Worm (Caenorhabditis elegans): ENCODE results near the gene F56C9.8.

- TF ChIP-seq lsy-2 (tag; optimal IDR thresholded peaks at IDR 0.05) (no peak), nhr-237 (tag; optimal IDR thresholded peaks at IDR 0.05) (no peak), ceh-39 (tag; optimal IDR thresholded peaks at IDR 0.05) (no peak), mab-5 (tag; optimal IDR thresholded peaks at IDR 0.05) (no peak), elt-1 (tag; optimal IDR thresholded peaks at IDR 0.05; ENCODE audit: borderline replicate concordance, insufficient read depth) (no peak), nhr-28 (tag; optimal IDR thresholded peaks at IDR 0.05) (no peak), unc-62 (GFP tag; optimal IDR thresholded peaks at IDR 0.05) (no peak), blmp-1 (tag; optimal IDR thresholded peaks at IDR 0.05) (no peak), nhr-76 (tag; optimal IDR thresholded peaks at IDR 0.05) (no peak), sptf-1 (tag; optimal IDR thresholded peaks at IDR 0.05) (no peak), nhr-12 (tag; optimal IDR thresholded peaks at IDR 0.05) (no peak), pha-4 (tag; optimal IDR thresholded peaks at IDR 0.05) (no peak), mls-2 (tag; optimal IDR thresholded peaks at IDR 0.05) (no peak)
Measured at ce11 chrIII:7296092-7296668, 23.1 kb downstream of the F56C9.8 start.
